Fruit fly (Drosophila melanogaster) whole organism, prepupa: Measurements from ENCODE around the gene nkt.

Experiments used
- CG10631 ChIP-seq: fragments of 200-800 bp; sonication (Bioruptor generic); optimal IDR thresholded peaks from 2 replicates; lab custom pipeline; 2016; ENCODE audit warnings: missing biosample characterization, missing genetic modification characterization
- CG11294 ChIP-seq: fragments of 200-800 bp; sonication (Bioruptor generic); IDR thresholded peaks from 2 replicates; pipeline ENCODE4 v1.3.6; 2022; ENCODE audit warnings: missing biosample characterization, missing genetic modification characterization
- CG3032 ChIP-seq: fragments of 200-800 bp; optimal IDR thresholded peaks from 2 replicates; lab custom pipeline; 2019; ENCODE audit warnings: missing biosample characterization, mild to moderate bottlenecking, missing genetic modification characterization, moderate library complexity
- CG31627 ChIP-seq: fragments of 200-800 bp; sonication (Bioruptor generic); optimal IDR thresholded peaks from 3 replicates; lab custom pipeline; 2016; ENCODE audit warnings: missing biosample characterization, missing genetic modification characterization
- CG34406 ChIP-seq: fragments of 200-800 bp; sonication (Bioruptor generic); optimal IDR thresholded peaks from 3 replicates; lab custom pipeline; 2016; ENCODE audit warnings: missing biosample characterization, missing genetic modification characterization
- CG4318 ChIP-seq: fragments of 200-800 bp; sonication (Bioruptor generic); optimal IDR thresholded peaks from 3 replicates; lab custom pipeline; 2017; ENCODE audit warnings: missing biosample characterization, mild to moderate bottlenecking, missing genetic modification characterization
- CG6163 ChIP-seq: fragments of 200-800 bp; sonication (Bioruptor generic); IDR thresholded peaks from 3 replicates; pipeline ENCODE4 v1.3.6; 2022; ENCODE audit warnings: missing biosample characterization, missing genetic modification characterization
- CG6276 ChIP-seq: fragments of 200-800 bp; sonication (Bioruptor generic); optimal IDR thresholded peaks from 2 replicates; lab custom pipeline; 2017; ENCODE audit warnings: missing biosample characterization, mild to moderate bottlenecking, missing genetic modification characterization
- CG6792 ChIP-seq: fragments of 200-800 bp; sonication (Bioruptor generic); optimal IDR thresholded peaks from 3 replicates; lab custom pipeline; 2016; ENCODE audit warnings: missing biosample characterization, missing genetic modification characterization
- CG6808 ChIP-seq: fragments of 200-800 bp; sonication (Bioruptor generic); optimal IDR thresholded peaks from 3 replicates; lab custom pipeline; 2017; ENCODE audit warnings: missing biosample characterization, missing genetic modification characterization, mild to moderate bottlenecking, moderate library complexity, missing genetic modification reagents
- CG8119 ChIP-seq: fragments of 200-800 bp; sonication (Bioruptor generic); IDR thresholded peaks from 3 replicates; pipeline ENCODE4 v1.3.6; 2022; ENCODE audit warnings: missing biosample characterization, missing genetic modification characterization
- CG8319 ChIP-seq: fragments of 200-800 bp; sonication (Bioruptor generic); optimal IDR thresholded peaks from 3 replicates; lab custom pipeline; 2016; ENCODE audit warnings: missing biosample characterization, missing genetic modification characterization
- CG8632 ChIP-seq: fragments of 200-800 bp; sonication (Bioruptor generic); optimal IDR thresholded peaks from 3 replicates; lab custom pipeline; 2016; ENCODE audit warnings: missing biosample characterization, missing genetic modification characterization
- Eip75B ChIP-seq: fragments of 200-800 bp; sonication (Bioruptor generic); optimal IDR thresholded peaks from 3 replicates; lab custom pipeline; 2016; ENCODE audit warnings: missing biosample characterization, missing genetic modification characterization
- Eip93F ChIP-seq: fragments of 200-800 bp; sonication (Bioruptor generic); optimal IDR thresholded peaks from 2 replicates; lab custom pipeline; 2016; ENCODE audit warnings: missing biosample characterization, mild to moderate bottlenecking, missing genetic modification characterization
- Ets96B ChIP-seq: fragments of 200-800 bp; optimal IDR thresholded peaks from 2 replicates; lab custom pipeline; 2019; ENCODE audit warnings: missing biosample characterization, mild to moderate bottlenecking, missing genetic modification characterization, moderate library complexity
- Gug ChIP-seq: fragments of 200-800 bp; sonication (Bioruptor generic); IDR thresholded peaks from 2 replicates; pipeline ENCODE4 v1.3.6; 2022; ENCODE audit warnings: missing biosample characterization, missing genetic modification characterization
- Hr39 ChIP-seq: fragments of 200-800 bp; sonication (Bioruptor generic); optimal IDR thresholded peaks from 2 replicates; lab custom pipeline; 2016; ENCODE audit warnings: missing biosample characterization, missing genetic modification characterization
- Met ChIP-seq: fragments of 200-800 bp; sonication (Bioruptor generic); optimal IDR thresholded peaks from 3 replicates; lab custom pipeline; 2016; ENCODE audit warnings: missing biosample characterization, missing genetic modification characterization
- OdsH ChIP-seq: fragments of 200-800 bp; sonication (Bioruptor generic); optimal IDR thresholded peaks from 3 replicates; lab custom pipeline; 2016; ENCODE audit warnings: missing biosample characterization, missing genetic modification characterization
- Smox ChIP-seq: fragments of 200-800 bp; sonication (Bioruptor generic); optimal IDR thresholded peaks from 3 replicates; lab custom pipeline; 2016; ENCODE audit warnings: missing biosample characterization, missing genetic modification characterization
- Sox102F ChIP-seq: fragments of 200-800 bp; sonication (Bioruptor generic); optimal IDR thresholded peaks from 2 replicates; lab custom pipeline; 2016; ENCODE audit warnings: missing biosample characterization, mild to moderate bottlenecking, missing genetic modification characterization
- Sox14 ChIP-seq: fragments of 200-800 bp; sonication (Bioruptor generic); optimal IDR thresholded peaks from 3 replicates; lab custom pipeline; 2016; ENCODE audit warnings: missing biosample characterization, missing genetic modification characterization
- Sox15 ChIP-seq: fragments of 200-800 bp; sonication (Bioruptor generic); optimal IDR thresholded peaks from 3 replicates; lab custom pipeline; 2016; ENCODE audit warnings: missing biosample characterization, missing genetic modification characterization
- achi ChIP-seq: fragments of 200-800 bp; sonication (Bioruptor generic); optimal IDR thresholded peaks from 3 replicates; lab custom pipeline; 2016; ENCODE audit warnings: missing biosample characterization, missing genetic modification characterization
- acj6 ChIP-seq: fragments of 200-800 bp; sonication (Bioruptor generic); optimal IDR thresholded peaks from 3 replicates; lab custom pipeline; 2016; ENCODE audit warnings: missing biosample characterization, missing genetic modification characterization
- cyc ChIP-seq: fragments of 200-800 bp; sonication (Bioruptor generic); optimal IDR thresholded peaks from 3 replicates; lab custom pipeline; 2016; ENCODE audit warnings: missing biosample characterization, missing genetic modification characterization
- dsx ChIP-seq: fragments of 200-800 bp; optimal IDR thresholded peaks from 3 replicates; lab custom pipeline; 2019; ENCODE audit warnings: missing biosample characterization, mild to moderate bottlenecking, missing genetic modification characterization, moderate library complexity; ENCODE audit not compliant: poor library complexity, severe bottlenecking
- eg ChIP-seq: fragments of 200-800 bp; sonication (Bioruptor generic); IDR thresholded peaks from 3 replicates; pipeline ENCODE4 v1.3.6; 2022; ENCODE audit warnings: missing biosample characterization, missing genetic modification characterization
- esn ChIP-seq: fragments of 200-800 bp; sonication (Bioruptor generic); optimal IDR thresholded peaks from 2 replicates; lab custom pipeline; 2016; ENCODE audit warnings: missing biosample characterization, mild to moderate bottlenecking, missing genetic modification characterization, moderate library complexity
- fd59A ChIP-seq: fragments of 200-800 bp; sonication (Bioruptor generic); optimal IDR thresholded peaks from 2 replicates; lab custom pipeline; 2017; ENCODE audit warnings: missing biosample characterization, mild to moderate bottlenecking, missing genetic modification characterization, missing genetic modification reagents
- fd85E ChIP-seq: fragments of 200-800 bp; sonication (Bioruptor generic); optimal IDR thresholded peaks from 3 replicates; lab custom pipeline; 2016; ENCODE audit warnings: missing biosample characterization, missing genetic modification characterization
- fkh ChIP-seq: fragments of 200-800 bp; sonication (Bioruptor generic); optimal IDR thresholded peaks from 3 replicates; lab custom pipeline; 2017; ENCODE audit warnings: missing biosample characterization, mild to moderate bottlenecking, missing genetic modification characterization, moderate library complexity
- lz ChIP-seq: fragments of 200-800 bp; sonication (Bioruptor generic); optimal IDR thresholded peaks from 3 replicates; lab custom pipeline; 2016; ENCODE audit warnings: missing biosample characterization, missing genetic modification characterization
- net ChIP-seq: fragments of 200-800 bp; sonication (Bioruptor generic); optimal IDR thresholded peaks from 3 replicates; lab custom pipeline; 2016; ENCODE audit warnings: missing biosample characterization, missing genetic modification characterization
- pdm3 ChIP-seq: fragments of 200-800 bp; sonication (Bioruptor generic); optimal IDR thresholded peaks from 3 replicates; lab custom pipeline; 2016; ENCODE audit warnings: missing biosample characterization, missing genetic modification characterization
- spab ChIP-seq: fragments of 200-800 bp; sonication (Bioruptor generic); optimal IDR thresholded peaks from 2 replicates; lab custom pipeline; 2017; ENCODE audit warnings: missing biosample characterization, mild to moderate bottlenecking, missing genetic modification characterization, missing genetic modification reagents
- ss ChIP-seq, 2 experiments: fragments of 200-800 bp; sonication (Bioruptor generic); optimal IDR thresholded peaks; 2 replicates in 1 of 2; 3 replicates in 1 of 2; lab custom pipeline; 2017 to 2018; ENCODE audit warnings: mild to moderate bottlenecking in 2 of 2, missing biosample characterization in 2 of 2, missing genetic modification characterization in 2 of 2, moderate library complexity in 1 of 2
- svp ChIP-seq: fragments of 200-800 bp; sonication (Bioruptor generic); peaks from one replicate; lab custom pipeline; 2016; ENCODE audit warnings: missing biosample characterization, missing genetic modification characterization
- vri ChIP-seq: fragments of 200-800 bp; sonication (Bioruptor generic); optimal IDR thresholded peaks from 3 replicates; lab custom pipeline; 2016; ENCODE audit warnings: missing biosample characterization, mild to moderate bottlenecking, missing genetic modification characterization

The nkt gene

dm6 chr3L:11237127-11237759, 36.1 kb downstream of the nkt start:
- TF ChIP-seq CG10631 (GFP tag; lab: Kevin White, UChicago) (peak; percentile 19), CG31627 (GFP tag; lab: Kevin White, UChicago) (no peak)

- TF ChIP-seq CG6276 (GFP tag; lab: Kevin White, UChicago) (peak; percentile 2), ss (GFP tag; optimal IDR thresholded peaks at IDR 0.05; lab: Kevin White, UChicago) (peak in 1 of 2 experiments; percentile 23), Ets96B (tag; lab: Kevin White, UChicago) (peak; percentile 7), lz (no peak), Eip93F (GFP tag; lab: Kevin White, UChicago) (peak; percentile 79), Sox14 (GFP tag; lab: Kevin White, UChicago) (peak; percentile 45), fd85E (no peak), achi (peak; percentile 9), vri (GFP tag; lab: Kevin White, UChicago) (peak; percentile 99)
These were observed 38.1 kb downstream of the nkt start for dm6 chr3L:11239191-11239641.

dm6 chr3L:11241949-11242348, 40.8 kb downstream of the nkt start:
- TF ChIP-seq Eip93F (GFP tag; lab: Kevin White, UChicago) (peak; percentile 83), ss (GFP tag; optimal IDR thresholded peaks at IDR 0.05; lab: Kevin White, UChicago) (peak; percentile 32 to 53), Sox14 (GFP tag; lab: Kevin White, UChicago) (peak; percentile 57), CG8319 (GFP tag; lab: Kevin White, UChicago) (no peak), CG6163 (GFP tag; lab: Robert Waterston, UW) (0 out of 3 replicates have a peak, but pooled peaks have one; percentile 25), vri (GFP tag; lab: Kevin White, UChicago) (peak; percentile 96), fkh (peak; percentile 13), fd85E (no peak), CG6792 (no peak)

- TF ChIP-seq CG6163 (GFP tag; lab: Robert Waterston, UW) (peak; percentile 65), CG11294 (no peak; the same call in 1 of the 2 replicates), pdm3 (GFP tag; lab: Kevin White, UChicago) (no peak), OdsH (GFP tag; lab: Kevin White, UChicago) (peak; percentile 16), CG3032 (tag; lab: Kevin White, UChicago) (peak; percentile 6), net (no peak), esn (GFP tag; lab: Kevin White, UChicago) (no peak), dsx (peak; percentile 5), Met (no peak), Eip93F (GFP tag; lab: Kevin White, UChicago) (no peak), CG8119 (no peak), fd59A (no peak), Hr39 (GFP tag; lab: Kevin White, UChicago) (no peak), Sox102F (GFP tag; lab: Kevin White, UChicago) (no peak), achi (peak; percentile 34), Gug (no peak), CG6276 (GFP tag; lab: Kevin White, UChicago) (no peak), ss (GFP tag; optimal IDR thresholded peaks at IDR 0.05; lab: Kevin White, UChicago) (no peak), CG8632 (GFP tag; lab: Kevin White, UChicago) (peak; percentile 26), spab (GFP tag; lab: Kevin White, UChicago) (no peak), fd85E (no peak), fkh (peak; percentile 83), Eip75B (GFP tag; lab: Kevin White, UChicago) (peak; percentile 32), CG6808 (GFP tag; lab: Kevin White, UChicago) (peak; percentile 14), Ets96B (tag; lab: Kevin White, UChicago) (peak; percentile 24), Sox14 (GFP tag; lab: Kevin White, UChicago) (no peak), Smox (no peak), Sox15 (GFP tag; lab: Kevin White, UChicago) (no peak), CG4318 (peak; percentile 22), cyc (no peak), lz (no peak), acj6 (peak; percentile 12), vri (GFP tag; lab: Kevin White, UChicago) (peak; percentile 60), eg (GFP tag; lab: Robert Waterston, UW) (peak; percentile 59; the same call in 2 of the 3 replicates), CG34406 (GFP tag; lab: Kevin White, UChicago) (peak; percentile 12), svp (peak; percentile 28)
These were observed 41.5 kb downstream of the nkt start for dm6 chr3L:11242410-11243291.
